Fruit fly (Drosophila melanogaster): Measurements from ENCODE around the gene salm.

Gene salm

DNA sequence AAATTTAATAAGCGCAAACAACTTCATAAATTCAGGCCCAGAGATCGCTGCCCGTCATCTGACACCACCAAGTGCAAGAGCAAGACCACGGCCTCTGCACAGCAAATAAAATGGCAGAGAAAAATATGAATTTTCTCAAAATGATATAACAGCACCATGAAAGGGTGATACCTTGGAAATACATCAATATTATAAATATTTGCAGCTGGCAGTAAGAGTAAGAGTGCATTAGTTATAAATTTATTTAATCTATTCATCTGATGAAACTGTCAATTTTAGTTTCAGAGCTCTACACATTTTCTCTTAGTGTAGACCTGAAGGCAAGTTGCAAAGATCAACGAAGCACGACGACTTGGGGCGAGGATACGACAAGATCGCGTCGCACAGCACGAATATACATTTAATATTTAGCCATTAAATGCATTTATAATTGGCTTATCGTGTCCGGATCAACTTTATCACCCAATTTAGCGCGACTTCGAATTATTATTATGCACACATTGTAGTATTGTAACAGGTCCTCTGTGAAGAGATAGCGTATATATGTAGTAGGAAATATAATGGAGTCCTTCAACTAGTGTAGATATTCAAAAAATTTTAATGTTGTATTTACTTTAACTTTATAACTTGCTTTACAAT, 58.9 kb downstream of the salm start (continued):
- peak; percentile 52 for TF ChIP-seq esn (GFP tag; optimal IDR thresholded peaks at IDR 0.05)
- peak; percentile 65; the same call in 2 of the 3 replicates for TF ChIP-seq CG8119 (GFP tag; IDR thresholded peaks at IDR 0.05)
- TF ChIP-seq Lpt (GFP tag; optimal IDR thresholded peaks at IDR 0.05) = peak; percentile 61
- peak; percentile 6 for TF ChIP-seq Sox15 (GFP tag; optimal IDR thresholded peaks at IDR 0.05)
- peak; percentile 20 for TF ChIP-seq CG8319 (GFP tag; optimal IDR thresholded peaks at IDR 0.05)
- TF ChIP-seq eg (GFP tag; IDR thresholded peaks at IDR 0.05) = peak; percentile 70
- TF ChIP-seq Met (GFP tag; optimal IDR thresholded peaks at IDR 0.05) = peak; percentile 57
- TF ChIP-seq ss (GFP tag; optimal IDR thresholded peaks at IDR 0.05) = peak; percentile 60 to 74
- TF ChIP-seq CG11902 (GFP tag; optimal IDR thresholded peaks at IDR 0.05) = peak; percentile 26
- TF ChIP-seq Sox14 (GFP tag; optimal IDR thresholded peaks at IDR 0.05) = peak; percentile 37
- peak; percentile 56 for TF ChIP-seq dsx (GFP tag; optimal IDR thresholded peaks at IDR 0.05; ENCODE audit: poor library complexity, severe bottlenecking)
- TF ChIP-seq CG3919 (GFP tag; optimal IDR thresholded peaks at IDR 0.05) = peak; percentile 67
- peak; percentile 59 for TF ChIP-seq CG10631 (GFP tag; optimal IDR thresholded peaks at IDR 0.05)
- TF ChIP-seq spab (GFP tag; optimal IDR thresholded peaks at IDR 0.05) = peak; percentile 46
- TF ChIP-seq CG7368 (GFP tag; optimal IDR thresholded peaks at IDR 0.05) = peak; percentile 32
- TF ChIP-seq Gug (GFP tag; IDR thresholded peaks at IDR 0.05) = no peak
- peak; percentile 15 for TF ChIP-seq dac (GFP tag; optimal IDR thresholded peaks at IDR 0.05)
- peak; percentile 20 for TF ChIP-seq CG31627 (GFP tag; optimal IDR thresholded peaks at IDR 0.05)
- TF ChIP-seq Eip93F (GFP tag; optimal IDR thresholded peaks at IDR 0.05) = no peak
- TF ChIP-seq svp (GFP tag) = peak; percentile 77
- peak; percentile 32 for TF ChIP-seq Smox (GFP tag; optimal IDR thresholded peaks at IDR 0.05)
- peak; percentile 66 for TF ChIP-seq CG6808 (GFP tag; optimal IDR thresholded peaks at IDR 0.05)
- peak; percentile 3 for TF ChIP-seq Ets21C (GFP tag; optimal IDR thresholded peaks at IDR 0.05)
- TF ChIP-seq Sox102F (GFP tag; optimal IDR thresholded peaks at IDR 0.05) = peak; percentile 56
- peak; percentile 15 for TF ChIP-seq Hr39 (GFP tag; optimal IDR thresholded peaks at IDR 0.05)
- TF ChIP-seq CG11294 (GFP tag; IDR thresholded peaks at IDR 0.05) = no peak

DNA sequence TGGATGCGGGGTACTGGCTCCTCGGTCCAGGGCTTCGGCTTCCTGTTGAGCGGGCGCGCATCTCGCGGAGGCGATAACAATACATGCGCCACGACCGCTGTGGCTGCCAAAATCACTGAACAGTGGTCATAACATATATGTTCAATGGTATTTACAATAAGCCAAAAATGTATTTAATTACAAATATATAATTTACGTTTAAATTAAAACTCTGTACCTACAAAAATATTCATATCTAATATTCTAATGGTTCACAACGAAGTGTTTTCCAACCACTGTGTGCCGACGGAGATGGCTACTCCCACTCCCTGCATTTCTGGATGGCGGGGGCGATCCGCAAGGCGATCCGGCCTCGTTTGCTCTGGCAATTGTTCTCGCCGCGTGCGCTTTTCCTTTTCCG, 60.7 kb downstream of the salm start:
- TF ChIP-seq CG15336 (GFP tag; IDR thresholded peaks at IDR 0.05) = peak; percentile 47
- TF ChIP-seq CG31627 (GFP tag; optimal IDR thresholded peaks at IDR 0.05) = peak; percentile 6
- peak; percentile 12 for TF ChIP-seq CG10631 (GFP tag; optimal IDR thresholded peaks at IDR 0.05)
- TF ChIP-seq fkh (GFP tag; optimal IDR thresholded peaks at IDR 0.05) = no peak
- TF ChIP-seq lz (GFP tag; optimal IDR thresholded peaks at IDR 0.05) = peak; percentile 30
- no peak for TF ChIP-seq dac (GFP tag; optimal IDR thresholded peaks at IDR 0.05)
- TF ChIP-seq CG8632 (GFP tag; optimal IDR thresholded peaks at IDR 0.05) = no peak
- peak; percentile 53; the same call in 1 of the 3 replicates for TF ChIP-seq CG6163 (GFP tag; IDR thresholded peaks at IDR 0.05)
- TF ChIP-seq CG9139 (GFP tag; optimal IDR thresholded peaks at IDR 0.05) = no peak
- no peak for TF ChIP-seq Hr4 (GFP tag; optimal IDR thresholded peaks at IDR 0.05)
- no peak for TF ChIP-seq CG8319 (GFP tag; optimal IDR thresholded peaks at IDR 0.05)
- TF ChIP-seq Eip78C (GFP tag) = peak; percentile 59
- TF ChIP-seq Blimp-1 (GFP tag; optimal IDR thresholded peaks at IDR 0.05) = no peak
- no peak for TF ChIP-seq CG11294 (GFP tag; IDR thresholded peaks at IDR 0.05)
- TF ChIP-seq CG16779 (tag; optimal IDR thresholded peaks at IDR 0.05) = no peak
- TF ChIP-seq CG6276 (GFP tag; optimal IDR thresholded peaks at IDR 0.05) = no peak
- peak; percentile 7 for TF ChIP-seq pdm3 (GFP tag; optimal IDR thresholded peaks at IDR 0.05)
- TF ChIP-seq CG6808 (GFP tag; optimal IDR thresholded peaks at IDR 0.05) = no peak
- TF ChIP-seq CG11902 (GFP tag; optimal IDR thresholded peaks at IDR 0.05) = no peak
- TF ChIP-seq CG11762 (GFP tag; optimal IDR thresholded peaks at IDR 0.05; ENCODE audit: insufficient read depth) = no peak
- TF ChIP-seq CG7368 (GFP tag; optimal IDR thresholded peaks at IDR 0.05) = no peak
- TF ChIP-seq Eip93F (GFP tag; optimal IDR thresholded peaks at IDR 0.05) = no peak
- peak in 1 of 2 experiments; percentile 73 for TF ChIP-seq salr (GFP tag; optimal IDR thresholded peaks at IDR 0.05)
- no peak for TF ChIP-seq Hr38 (GFP tag; optimal IDR thresholded peaks at IDR 0.05)
- no peak for TF ChIP-seq CG4318 (GFP tag; optimal IDR thresholded peaks at IDR 0.05)
- peak; percentile 28 for TF ChIP-seq Smox (GFP tag; optimal IDR thresholded peaks at IDR 0.05)
- no peak for TF ChIP-seq ss (GFP tag; optimal IDR thresholded peaks at IDR 0.05)
- TF ChIP-seq Gug (GFP tag; IDR thresholded peaks at IDR 0.05) = 0 out of 2 replicates have a peak, but pooled peaks have one; percentile 18
- TF ChIP-seq eg (GFP tag; IDR thresholded peaks at IDR 0.05) = 0 out of 3 replicates have a peak, but pooled peaks have one; percentile 33
- TF ChIP-seq CG1621 (tag; optimal IDR thresholded peaks at IDR 0.05) = no peak
- peak; percentile 31 for TF ChIP-seq OdsH (GFP tag; optimal IDR thresholded peaks at IDR 0.05)
- no peak for TF ChIP-seq CG3032 (tag; optimal IDR thresholded peaks at IDR 0.05)
- peak; percentile 12 for TF ChIP-seq Hr39 (GFP tag; optimal IDR thresholded peaks at IDR 0.05)
- TF ChIP-seq esn (GFP tag; optimal IDR thresholded peaks at IDR 0.05) = peak; percentile 50
- TF ChIP-seq Eip75B (GFP tag; optimal IDR thresholded peaks at IDR 0.05) = no peak
- TF ChIP-seq vri (GFP tag; optimal IDR thresholded peaks at IDR 0.05) = no peak
- TF ChIP-seq CG8119 (GFP tag; IDR thresholded peaks at IDR 0.05) = peak; percentile 28; the same call in 2 of the 3 replicates
